Worm (Caenorhabditis elegans): Measurements from ENCODE around the gene msd-4.

DNA sequence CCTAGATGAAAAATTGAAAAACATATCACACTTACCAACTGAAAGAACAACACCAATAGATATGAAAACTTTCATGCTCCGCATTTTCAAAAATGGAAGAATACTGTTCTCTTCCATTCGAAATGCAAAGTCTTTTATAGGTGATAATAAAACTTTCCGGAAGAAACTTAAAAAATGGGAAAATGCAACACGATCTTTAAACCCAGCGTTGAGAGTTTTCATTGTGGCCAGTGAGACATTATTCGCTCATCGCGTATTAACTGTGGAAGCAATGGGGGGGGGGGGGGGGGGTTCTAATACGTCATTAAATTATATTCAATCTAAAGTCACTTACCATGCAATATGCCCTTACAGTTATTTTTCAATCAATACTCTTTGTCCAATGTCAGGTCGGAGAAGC, 24.2 kb downstream of the msd-4 start, which contains the start of the genes clec-157 and fkh-5:
- TF ChIP-seq flt-1 (GFP tag; IDR thresholded peaks at IDR 0.05), result no peak
- TF ChIP-seq T22C8.4 (GFP tag; IDR thresholded peaks at IDR 0.05), result no peak
- no peak for TF ChIP-seq klf-2 (GFP tag; conservative IDR thresholded peaks at IDR 0.05)
- no peak for TF ChIP-seq ztf-29 (GFP tag; IDR thresholded peaks at IDR 0.05)

Data from whole organism, midembryonic.